Fruit fly (Drosophila melanogaster) whole organism, embryonic: ENCODE measurements around the gene CG7065.

Experiments used
- Atf-2 ChIP-seq: fragments of 200-800 bp; sonication (Bioruptor generic); optimal IDR thresholded peaks from 2 replicates; lab custom pipeline; 2016; ENCODE audit warnings: missing biosample characterization, missing genetic modification characterization
- C15 ChIP-seq: fragments of 200-800 bp; sonication (Bioruptor generic); IDR thresholded peaks from 3 replicates; pipeline ENCODE4 v1.3.6; 2022; ENCODE audit warnings: missing biosample characterization, missing genetic modification characterization
- CG10267 ChIP-seq: fragments of 200-800 bp; sonication (Bioruptor generic); optimal IDR thresholded peaks from 2 replicates; lab custom pipeline; 2018; ENCODE audit warnings: missing biosample characterization, mild to moderate bottlenecking, missing genetic modification characterization, moderate library complexity
- CG10366 ChIP-seq: fragments of 200-800 bp; sonication (Bioruptor generic); IDR thresholded peaks from 2 replicates; pipeline ENCODE4 v1.3.6; 2022; ENCODE audit warnings: missing biosample characterization, missing genetic modification characterization
- CG10959 ChIP-seq: fragments of 200-800 bp; sonication (Bioruptor generic); IDR thresholded peaks from 2 replicates; pipeline ENCODE4 v1.3.6; 2022; ENCODE audit warnings: missing biosample characterization, missing genetic modification characterization
- CG12219 ChIP-seq: fragments of 200-800 bp; sonication (Bioruptor generic); optimal IDR thresholded peaks from 3 replicates; lab custom pipeline; 2018; ENCODE audit warnings: missing biosample characterization, mild to moderate bottlenecking, missing genetic modification characterization
- CG12659 ChIP-seq: fragments of 200-800 bp; sonication (Bioruptor generic); optimal IDR thresholded peaks from 3 replicates; lab custom pipeline; 2017; ENCODE audit warnings: mild to moderate bottlenecking, missing biosample characterization, missing genetic modification reagents, missing genetic modification characterization
- CG13775 ChIP-seq: fragments of 200-800 bp; sonication (Bioruptor generic); optimal IDR thresholded peaks from 3 replicates; lab custom pipeline; 2017; ENCODE audit warnings: missing biosample characterization, mild to moderate bottlenecking, missing genetic modification characterization
- CG17328 ChIP-seq: fragments of 200-800 bp; sonication (Bioruptor generic); IDR thresholded peaks from 2 replicates; pipeline ENCODE4 v1.3.6; 2022; ENCODE audit warnings: missing biosample characterization, missing genetic modification characterization
- CG17802 ChIP-seq: fragments of 200-800 bp; sonication (Bioruptor generic); optimal IDR thresholded peaks from 2 replicates; lab custom pipeline; 2018; ENCODE audit warnings: missing biosample characterization, mild to moderate bottlenecking, missing genetic modification characterization, moderate library complexity
- CG18011 ChIP-seq: fragments of 200-800 bp; sonication (Bioruptor generic); optimal IDR thresholded peaks from 2 replicates; lab custom pipeline; 2017; ENCODE audit warnings: missing biosample characterization, missing genetic modification characterization, mild to moderate bottlenecking, moderate library complexity, missing genotype
- CG31441 ChIP-seq: fragments of 200-800 bp; sonication (Bioruptor generic); IDR thresholded peaks from 2 replicates; pipeline ENCODE4 v1.3.6; 2022; ENCODE audit warnings: missing biosample characterization, missing genetic modification characterization
- CG4854 ChIP-seq: fragments of 200-800 bp; sonication (Bioruptor generic); optimal IDR thresholded peaks from 2 replicates; lab custom pipeline; 2016; ENCODE audit warnings: missing biosample characterization, missing genetic modification characterization, inconsistent platforms
- CG6272 ChIP-seq: fragments of 200-800 bp; sonication (Bioruptor generic); IDR thresholded peaks from 2 replicates; pipeline ENCODE4 v1.3.6; 2022; ENCODE audit warnings: missing biosample characterization, missing genetic modification characterization
- CG7928 ChIP-seq: fragments of 200-800 bp; sonication (Bioruptor generic); optimal IDR thresholded peaks from 2 replicates; lab custom pipeline; 2017; ENCODE audit warnings: missing biosample characterization, mild to moderate bottlenecking, missing genetic modification characterization
- CG8290 ChIP-seq, 3 experiments: fragments of 200-800 bp; sonication (Bioruptor generic); optimal IDR thresholded peaks; 2 replicates each; lab custom pipeline; 2016 to 2019; ENCODE audit warnings: missing biosample characterization in 3 of 3, missing genetic modification characterization in 3 of 3, mild to moderate bottlenecking in 2 of 3, moderate library complexity in 1 of 3
- CG9727 ChIP-seq: fragments of 200-800 bp; sonication (Bioruptor generic); optimal IDR thresholded peaks from 3 replicates; lab custom pipeline; 2017; ENCODE audit warnings: missing biosample characterization, mild to moderate bottlenecking, missing genetic modification characterization
- Deaf1 ChIP-seq: fragments of 200-800 bp; optimal IDR thresholded peaks from 3 replicates; lab custom pipeline; 2019; ENCODE audit warnings: missing biosample characterization, mild to moderate bottlenecking, missing genetic modification characterization, moderate library complexity
- Dref ChIP-seq: fragments of 200-800 bp; sonication (Bioruptor generic); IDR thresholded peaks from 2 replicates; pipeline ENCODE4 v1.3.6; 2022; ENCODE audit warnings: missing biosample characterization, missing genetic modification characterization
- Fer3 ChIP-seq: fragments of 200-800 bp; sonication (Bioruptor generic); optimal IDR thresholded peaks from 2 replicates; lab custom pipeline; 2018; ENCODE audit warnings: missing biosample characterization, mild to moderate bottlenecking, missing genetic modification characterization, moderate library complexity
- HLHmδ ChIP-seq: fragments of 200-800 bp; sonication (Bioruptor generic); optimal IDR thresholded peaks from 2 replicates; lab custom pipeline; 2018; ENCODE audit warnings: missing biosample characterization, mild to moderate bottlenecking, missing genetic modification characterization, moderate library complexity
- Hr78 ChIP-seq, 2 experiments: fragments of 200-800 bp in 1 of 2; fragments of >200 bp in 1 of 2; sonication (Bioruptor generic) in 1 of 2; optimal IDR thresholded peaks; 2 replicates each; lab custom pipeline; 2017 to 2019; ENCODE audit warnings: missing biosample characterization in 2 of 2, missing genetic modification characterization in 2 of 2, mild to moderate bottlenecking in 1 of 2, moderate library complexity in 1 of 2
- Lhr ChIP-seq: fragments of 200-800 bp; sonication (Bioruptor generic); optimal IDR thresholded peaks from 3 replicates; lab custom pipeline; 2017; ENCODE audit warnings: mild to moderate bottlenecking, missing biosample characterization, missing genetic modification reagents, missing genetic modification characterization
- MBD-R2 ChIP-seq: fragments of 200-800 bp; sonication (Bioruptor generic); IDR thresholded peaks from 2 replicates; pipeline ENCODE4 v1.3.6; 2022; ENCODE audit warnings: missing biosample characterization, missing genetic modification characterization
- Mad ChIP-seq: fragments of 200-800 bp; sonication (Bioruptor generic); optimal IDR thresholded peaks from 2 replicates; lab custom pipeline; 2016; ENCODE audit warnings: missing biosample characterization, missing genetic modification characterization
- NFAT ChIP-seq: fragments of 200-800 bp; sonication (Bioruptor generic); IDR thresholded peaks from 2 replicates; pipeline ENCODE4 v1.3.6; 2022; ENCODE audit warnings: missing biosample characterization, missing genetic modification characterization
- Nf-YB ChIP-seq: fragments of 200-800 bp; sonication (Bioruptor generic); optimal IDR thresholded peaks from 3 replicates; lab custom pipeline; 2019; ENCODE audit warnings: missing biosample characterization, mild to moderate bottlenecking, missing genetic modification characterization, moderate library complexity
- Pdp1 ChIP-seq, 2 experiments: fragments of 200-800 bp; sonication (Bioruptor generic); optimal IDR thresholded peaks; 3 replicates each; lab custom pipeline; 2016; ENCODE audit warnings: missing biosample characterization in 2 of 2, missing genetic modification characterization in 2 of 2, mild to moderate bottlenecking in 1 of 2, moderate library complexity in 1 of 2
- Rx ChIP-seq: fragments of 200-800 bp; sonication (Bioruptor generic); IDR thresholded peaks from 2 replicates; pipeline ENCODE4 v1.3.6; 2022; ENCODE audit warnings: missing biosample characterization, missing genetic modification characterization
- Trl ChIP-seq, 3 experiments: fragments of >200 bp in 2 of 3; fragments of 200-800 bp in 1 of 3; sonication (Bioruptor generic) in 1 of 3; optimal IDR thresholded peaks; 2 replicates in 1 of 3; 3 replicates in 2 of 3; lab custom pipeline; 2016 to 2017; ENCODE audit warnings: missing biosample characterization in 1 of 3, missing genetic modification characterization in 1 of 3
- bbx ChIP-seq: fragments of 200-800 bp; sonication (Bioruptor generic); IDR thresholded peaks from 2 replicates; pipeline ENCODE4 v1.3.6; 2022; ENCODE audit warnings: missing biosample characterization, missing genetic modification characterization; ENCODE audit not compliant: partially characterized antibody
- bsh ChIP-seq, 2 experiments: fragments of 200-800 bp; sonication (Bioruptor generic); optimal IDR thresholded peaks; 2 replicates each; lab custom pipeline; 2017 to 2018; ENCODE audit warnings: mild to moderate bottlenecking in 2 of 2, missing biosample characterization in 2 of 2, missing genetic modification characterization in 2 of 2, moderate library complexity in 1 of 2
- cg ChIP-seq: fragments of 200-800 bp; sonication (Bioruptor generic); optimal IDR thresholded peaks from 3 replicates; lab custom pipeline; 2019; ENCODE audit warnings: missing biosample characterization, mild to moderate bottlenecking, missing genetic modification characterization, moderate library complexity
- ci ChIP-seq: fragments of 200-800 bp; sonication (Bioruptor generic); IDR thresholded peaks from 3 replicates; pipeline ENCODE4 v1.3.6; 2022; ENCODE audit warnings: missing biosample characterization, missing genetic modification characterization
- crc ChIP-seq: fragments of 200-800 bp; sonication (Bioruptor generic); optimal IDR thresholded peaks from 2 replicates; lab custom pipeline; 2016; ENCODE audit warnings: missing biosample characterization, missing genetic modification characterization
- gfzf ChIP-seq: fragments of 200-800 bp; sonication (Bioruptor generic); optimal IDR thresholded peaks from 2 replicates; lab custom pipeline; 2016; ENCODE audit warnings: missing biosample characterization, mild to moderate bottlenecking, missing genetic modification characterization, moderate library complexity
- gro ChIP-seq: fragments of 200-800 bp; sonication (Bioruptor generic); optimal IDR thresholded peaks from 2 replicates; lab custom pipeline; 2016; ENCODE audit warnings: missing biosample characterization, missing genetic modification characterization
- hbn ChIP-seq: fragments of 200-800 bp; sonication (Bioruptor generic); IDR thresholded peaks from 2 replicates; pipeline ENCODE4 v1.3.6; 2022; ENCODE audit warnings: missing biosample characterization, missing genetic modification characterization; ENCODE audit not compliant: partially characterized antibody
- ken ChIP-seq: fragments of 200-800 bp; sonication (Bioruptor generic); IDR thresholded peaks from 3 replicates; pipeline ENCODE4 v1.3.6; 2022; ENCODE audit warnings: missing biosample characterization, missing genetic modification characterization
- lilli ChIP-seq: fragments of 200-800 bp; sonication (Bioruptor generic); optimal IDR thresholded peaks from 3 replicates; lab custom pipeline; 2016; ENCODE audit warnings: missing biosample characterization, missing genetic modification characterization
- pb ChIP-seq: fragments of 200-800 bp; sonication (Bioruptor generic); optimal IDR thresholded peaks from 3 replicates; lab custom pipeline; 2016; ENCODE audit warnings: missing biosample characterization, missing genetic modification characterization
- pros ChIP-seq: fragments of 200-800 bp; sonication (Bioruptor generic); optimal IDR thresholded peaks from 3 replicates; lab custom pipeline; 2019; ENCODE audit warnings: missing biosample characterization, mild to moderate bottlenecking, missing genetic modification characterization, moderate library complexity
- sens ChIP-seq: fragments of 200-800 bp; sonication (Bioruptor generic); peaks from one replicate; lab custom pipeline; 2016; ENCODE audit warnings: missing biosample characterization, missing genetic modification characterization
- stwl ChIP-seq: fragments of 200-800 bp; sonication (Bioruptor generic); optimal IDR thresholded peaks from 3 replicates; lab custom pipeline; 2018; ENCODE audit warnings: missing biosample characterization, mild to moderate bottlenecking, missing genetic modification characterization, moderate library complexity
- tll ChIP-seq, 2 experiments: fragments of 200-800 bp in 1 of 2; fragments of >200 bp in 1 of 2; sonication (Bioruptor generic) in 1 of 2; optimal IDR thresholded peaks; 2 replicates each; lab custom pipeline; 2017 to 2019; ENCODE audit warnings: missing biosample characterization in 2 of 2, missing genetic modification characterization in 2 of 2, mild to moderate bottlenecking in 1 of 2, moderate library complexity in 1 of 2
- vnd ChIP-seq: fragments of 200-800 bp; sonication (Bioruptor generic); IDR thresholded peaks from 3 replicates; pipeline ENCODE4 v1.3.6; 2022; ENCODE audit warnings: missing biosample characterization, missing genetic modification characterization; ENCODE audit not compliant: partially characterized antibody
- zen ChIP-seq: fragments of 200-800 bp; sonication (Bioruptor generic); optimal IDR thresholded peaks from 3 replicates; lab custom pipeline; 2018; ENCODE audit warnings: missing biosample characterization, mild to moderate bottlenecking, missing genetic modification characterization, moderate library complexity
- zf30C ChIP-seq: fragments of 200-800 bp; sonication (Bioruptor generic); optimal IDR thresholded peaks from 3 replicates; lab custom pipeline; 2018; ENCODE audit warnings: missing biosample characterization, mild to moderate bottlenecking, missing genetic modification characterization

Gene CG7065

DNA sequence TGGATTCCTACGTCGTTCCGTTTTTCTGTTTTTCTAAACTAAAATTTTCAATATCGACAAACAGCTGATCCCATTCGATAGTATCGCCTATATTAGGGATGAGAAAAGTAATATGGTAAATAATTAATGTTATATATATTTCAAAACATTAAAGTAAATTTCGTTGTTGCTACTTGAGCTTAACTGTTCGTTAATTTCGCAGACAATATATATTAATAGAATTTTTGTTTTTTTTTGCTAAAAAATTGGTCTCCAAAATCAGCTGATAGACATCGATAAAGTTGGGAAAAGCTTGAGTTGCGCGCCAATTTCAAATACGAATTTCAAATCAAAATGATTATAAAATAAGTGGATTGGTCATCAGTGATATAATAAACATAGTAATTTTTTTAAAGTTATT, 54.1 kb downstream of the CG7065 start, which contains the start of gene CG12118 (continued):
- TF ChIP-seq Atf-2 (GFP tag; lab: Kevin White, UChicago), result peak; percentile 9
- TF ChIP-seq CG18011 (GFP tag; lab: Kevin White, UChicago), result peak; percentile 62
- no peak for TF ChIP-seq HLHmδ (GFP tag; lab: Kevin White, UChicago)
- TF ChIP-seq crc (GFP tag; lab: Kevin White, UChicago), result no peak
- TF ChIP-seq Trl (optimal IDR thresholded peaks at IDR 0.05; lab: Kevin White, UChicago), result no peak
- TF ChIP-seq Trl (GFP tag; optimal IDR thresholded peaks at IDR 0.05; lab: Kevin White, UChicago), result peak; percentile 55
- peak; percentile 78 for TF ChIP-seq zen (tag; lab: Kevin White, UChicago)
- peak; percentile 94 for TF ChIP-seq vnd (GFP tag; lab: Robert Waterston, UW)
- TF ChIP-seq MBD-R2, result peak; percentile 87
- peak; percentile 63 for TF ChIP-seq Dref
- no peak for TF ChIP-seq Hr78 (GFP tag; optimal IDR thresholded peaks at IDR 0.05; lab: Kevin White, UChicago)
- TF ChIP-seq CG31441, result peak; percentile 72
- TF ChIP-seq CG10366 (GFP tag; lab: Robert Waterston, UW), result peak; percentile 88
- peak; percentile 63 for TF ChIP-seq CG10959 (GFP tag; lab: Robert Waterston, UW)
- TF ChIP-seq CG6272 (GFP tag; lab: Robert Waterston, UW), result peak; percentile 80
- peak; percentile 61; the same call in 1 of the 3 replicates for TF ChIP-seq C15 (GFP tag; lab: Robert Waterston, UW)
- TF ChIP-seq Fer3 (tag; lab: Kevin White, UChicago), result peak; percentile 75
- no peak for TF ChIP-seq cg (GFP tag; lab: Kevin White, UChicago)
- no peak for TF ChIP-seq tll (GFP tag; optimal IDR thresholded peaks at IDR 0.05; lab: Kevin White, UChicago)
- TF ChIP-seq NFAT (GFP tag; lab: Robert Waterston, UW), result peak; percentile 78
- peak; percentile 53 for TF ChIP-seq Nf-YB (GFP tag; lab: Kevin White, UChicago)
- TF ChIP-seq Deaf1 (tag; lab: Kevin White, UChicago), result peak; percentile 36
- no peak for TF ChIP-seq pb (GFP tag; lab: Kevin White, UChicago)
- no peak for TF ChIP-seq gfzf (GFP tag; lab: Kevin White, UChicago)
- TF ChIP-seq Mad (GFP tag; lab: Kevin White, UChicago), result peak; percentile 74
- peak; percentile 74 for TF ChIP-seq CG12659 (GFP tag; lab: Kevin White, UChicago)
- peak; percentile 82 for TF ChIP-seq lilli (GFP tag; lab: Kevin White, UChicago)
- peak; percentile 84 for TF ChIP-seq CG9727 (GFP tag; lab: Kevin White, UChicago)
- peak; percentile 86 for TF ChIP-seq CG17328 (GFP tag; lab: Robert Waterston, UW)
- TF ChIP-seq CG7928 (GFP tag; lab: Kevin White, UChicago), result peak; percentile 22
- TF ChIP-seq CG17802, result peak; percentile 25
- no peak for TF ChIP-seq zf30C (GFP tag; lab: Kevin White, UChicago)
- TF ChIP-seq CG8290 (GFP tag; optimal IDR thresholded peaks at IDR 0.05; lab: Kevin White, UChicago), result peak; percentile 78
- TF ChIP-seq CG8290 (tag; optimal IDR thresholded peaks at IDR 0.05; lab: Kevin White, UChicago), result peak; percentile 42 to 43
- TF ChIP-seq pros (GFP tag; lab: Kevin White, UChicago), result no peak
- TF ChIP-seq gro, result peak; percentile 15
- TF ChIP-seq ken (GFP tag; lab: Robert Waterston, UW), result peak; percentile 87
- peak; percentile 80 for TF ChIP-seq CG13775 (GFP tag; lab: Kevin White, UChicago)
- TF ChIP-seq CG10267 (tag; lab: Kevin White, UChicago), result peak; percentile 81
- peak; percentile 52 for TF ChIP-seq Lhr (GFP tag; lab: Kevin White, UChicago)
- TF ChIP-seq stwl, result peak; percentile 35
- TF ChIP-seq sens (GFP tag; lab: Kevin White, UChicago), result peak; percentile 88
- TF ChIP-seq Pdp1 (GFP tag; optimal IDR thresholded peaks at IDR 0.05; lab: Kevin White, UChicago), result peak; percentile 35 to 52
- peak; percentile 55 for TF ChIP-seq CG4854 (GFP tag; lab: Kevin White, UChicago)
- peak; percentile 81 for TF ChIP-seq hbn (GFP tag; lab: Robert Waterston, UW)
- TF ChIP-seq CG12219 (GFP tag; lab: Kevin White, UChicago), result no peak
- peak in 1 of 2 experiments; percentile 84 for TF ChIP-seq bsh (GFP tag; optimal IDR thresholded peaks at IDR 0.05; lab: Kevin White, UChicago)
- TF ChIP-seq Rx (GFP tag; lab: Robert Waterston, UW), result peak; percentile 45; the same call in 1 of the 2 replicates
- peak; percentile 90 for TF ChIP-seq ci (GFP tag; lab: Robert Waterston, UW)
- TF ChIP-seq bbx, result peak; percentile 84
